Worm (Caenorhabditis elegans): ENCODE data around the gene nep-13.

Gene nep-13

DNA sequence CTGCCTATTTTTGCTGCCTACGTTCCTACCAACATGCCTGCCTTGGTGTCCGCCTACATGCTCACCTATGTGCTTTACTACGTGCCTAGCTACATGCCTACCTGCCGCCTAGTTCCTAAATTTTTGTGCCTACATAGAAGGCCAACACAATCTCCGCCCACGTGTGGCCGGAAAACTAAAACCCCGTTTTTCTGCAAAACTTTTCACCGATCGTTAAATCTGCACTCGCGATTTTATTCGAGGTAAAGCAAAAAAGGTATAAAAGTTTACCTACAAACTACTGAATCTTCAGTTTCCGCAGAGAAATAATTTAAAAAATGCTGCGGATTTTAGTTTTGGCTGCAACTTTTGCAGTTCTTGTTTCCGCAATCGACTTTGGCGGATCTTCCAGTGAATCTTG lies 33.0 kb upstream of the nep-13 start, which contains the start of gene clec-124:
TSS of gene clec-124 (plus strand) at position 301 of the 400 bp plus-strand sequence.
- TF ChIP-seq somi-1 (GFP tag; optimal IDR thresholded peaks at IDR 0.05) = no peak
- no peak for TF ChIP-seq F10E7.11 (tag; optimal IDR thresholded peaks at IDR 0.05)
- no peak for TF ChIP-seq ceh-100 (GFP tag; IDR thresholded peaks at IDR 0.05)
- no peak for TF ChIP-seq F39B2.1 (GFP tag; IDR thresholded peaks at IDR 0.05)
- TF ChIP-seq Y79H2A.3 (GFP tag; conservative IDR thresholded peaks at IDR 0.05) = no peak

DNA sequence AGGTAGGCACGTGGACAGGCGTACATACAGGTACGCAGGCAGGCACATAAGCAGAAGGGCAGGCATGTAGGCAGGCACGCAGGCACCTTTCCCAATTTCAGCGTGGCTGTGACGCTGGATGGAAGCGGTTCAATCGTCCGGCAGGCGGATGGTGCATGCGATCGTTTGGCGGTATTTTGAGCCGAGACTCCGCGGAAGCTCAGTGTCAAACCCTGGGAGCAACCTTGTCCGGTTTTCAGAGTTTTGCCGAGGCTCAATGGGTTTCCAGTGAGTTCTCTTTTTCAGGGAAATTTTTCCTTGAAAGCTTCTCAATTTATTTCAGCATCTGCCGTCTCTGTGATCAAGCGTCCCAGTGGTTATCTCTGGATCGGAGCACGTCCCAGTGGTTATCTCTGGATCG lies 32.3 kb upstream of the nep-13 start:
- TF ChIP-seq egl-18 (GFP tag; IDR thresholded peaks at IDR 0.05) = no peak
- TF ChIP-seq zfh-2 (GFP tag; conservative IDR thresholded peaks at IDR 0.05) = peak; percentile 74

DNA sequence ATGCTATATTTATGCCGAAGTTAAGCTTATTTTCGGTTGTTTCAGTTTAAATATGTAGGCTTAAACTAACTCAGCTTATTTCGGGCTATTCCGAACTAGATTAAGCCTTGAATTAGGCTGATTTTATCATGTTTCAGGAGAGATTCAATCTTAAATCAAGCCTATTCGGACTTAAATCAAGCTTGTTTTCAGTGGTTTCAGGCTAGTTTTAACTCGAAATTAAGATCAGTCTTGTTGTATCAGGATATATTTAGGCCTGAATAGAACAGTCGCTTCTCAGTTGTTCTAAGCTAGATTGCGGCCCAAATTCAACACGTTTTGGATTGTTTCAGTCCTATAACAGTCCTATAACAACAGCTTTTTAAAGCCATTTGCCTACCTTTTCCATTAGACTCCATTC lies 30.7 kb upstream of the nep-13 start:
- no peak for TF ChIP-seq nfyb-1 (GFP tag; IDR thresholded peaks at IDR 0.05)
- TF ChIP-seq ztf-6 (GFP tag; IDR thresholded peaks at IDR 0.05) = no peak
- TF ChIP-seq D2030.7 (GFP tag; IDR thresholded peaks at IDR 0.05) = no peak
- TF ChIP-seq somi-1 (GFP tag; optimal IDR thresholded peaks at IDR 0.05) = no peak
- TF ChIP-seq cebp-2 (GFP tag; IDR thresholded peaks at IDR 0.05) = no peak
- no peak for TF ChIP-seq nhr-27 (tag; optimal IDR thresholded peaks at IDR 0.05)
- TF ChIP-seq Y79H2A.3 (GFP tag; conservative IDR thresholded peaks at IDR 0.05) = no peak
- TF ChIP-seq ztf-26 (tag; optimal IDR thresholded peaks at IDR 0.05) = no peak
- no peak for TF ChIP-seq attf-3 (GFP tag; conservative IDR thresholded peaks at IDR 0.05)
- no peak for TF ChIP-seq nfya-1 (tag; optimal IDR thresholded peaks at IDR 0.05; ENCODE audit: borderline replicate concordance, insufficient read depth)
- no peak for TF ChIP-seq Y53G8AR.9 (GFP tag; conservative IDR thresholded peaks at IDR 0.05)
- no peak for TF ChIP-seq xnd-1 (tag; optimal IDR thresholded peaks at IDR 0.05)

DNA sequence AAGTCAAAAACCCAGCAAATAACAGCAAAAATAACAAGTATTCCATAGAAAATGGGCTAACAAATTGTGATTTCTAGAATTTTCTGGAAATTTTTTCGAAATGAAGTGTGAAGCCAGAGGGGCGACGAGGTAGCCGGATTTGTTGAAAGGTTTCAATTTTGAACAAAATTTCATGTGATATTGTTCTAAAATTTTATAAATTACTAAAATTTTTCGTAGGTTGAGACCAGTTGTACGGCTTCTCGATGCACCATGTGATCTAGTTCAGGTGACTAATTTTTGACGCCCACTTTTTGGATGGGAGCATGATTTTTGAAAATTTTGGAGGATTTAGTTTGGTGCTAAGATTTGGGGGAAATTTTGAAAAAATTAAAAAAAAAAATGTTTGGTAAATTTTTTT lies 23.2 kb upstream of the nep-13 start, which contains the start of gene gcy-19:
TSS of gene gcy-19 (minus strand) at position 101 of the 400 bp plus-strand sequence.
- TF ChIP-seq bed-1 (GFP tag; IDR thresholded peaks at IDR 0.05) (no peak), K11D2.4 (GFP tag; IDR thresholded peaks at IDR 0.05) (no peak), unc-62 (GFP tag; optimal IDR thresholded peaks at IDR 0.05) (no peak), mcd-1 (GFP tag; IDR thresholded peaks at IDR 0.05) (no peak), madf-8 (GFP tag; conservative IDR thresholded peaks at IDR 0.05) (no peak), tbp1 (GFP tag; optimal IDR thresholded peaks at IDR 0.05) (no peak), lir-1 (GFP tag; conservative IDR thresholded peaks at IDR 0.05) (no peak), F57C9.4 (tag; optimal IDR thresholded peaks at IDR 0.05) (no peak), dpff-1 (tag; optimal IDR thresholded peaks at IDR 0.05) (no peak), lag-1 (GFP tag; IDR thresholded peaks at IDR 0.05) (no peak), ztf-18 (tag; optimal IDR thresholded peaks at IDR 0.05) (no peak), nhr-90 (tag; optimal IDR thresholded peaks at IDR 0.05) (no peak), ztf-28 (GFP tag; IDR thresholded peaks at IDR 0.05) (no peak), ceh-58 (GFP tag; IDR thresholded peaks at IDR 0.05) (no peak)

DNA sequence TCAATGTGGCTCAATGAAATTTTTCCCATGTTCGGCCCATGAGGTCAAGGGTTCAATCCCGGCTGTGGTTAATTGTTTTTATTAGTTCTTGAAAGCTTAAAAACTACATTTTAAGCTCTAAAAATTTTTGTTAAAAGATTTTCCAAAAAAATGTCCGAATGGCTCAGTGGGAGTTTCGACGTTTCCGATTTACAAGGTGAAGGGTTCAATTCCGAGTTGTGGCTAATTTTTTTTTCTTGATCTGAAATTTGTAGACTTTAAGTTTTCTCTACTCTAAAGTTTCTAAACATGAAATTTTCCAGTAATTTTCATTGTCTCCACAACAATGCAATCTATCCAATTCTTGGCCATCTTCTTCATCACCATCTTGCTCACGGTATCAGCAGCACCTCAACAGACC lies 19.9 kb upstream of the nep-13 start, which contains the start of gene F02E11.2:
TSS of gene F02E11.2 (plus strand) at position 301 of the 400 bp plus-strand sequence.
- TF ChIP-seq rpc-1 (optimal IDR thresholded peaks at IDR 0.05) = no peak
- peak; percentile 33 for TF ChIP-seq rpc-1 (tag; optimal IDR thresholded peaks at IDR 0.05)
- TF ChIP-seq nfyb-1 (GFP tag; IDR thresholded peaks at IDR 0.05) = no peak
